Fruit fly (Drosophila melanogaster) whole organism, embryonic: ENCODE measurements around the gene CG6236.
A peak's percentile ranks its signal among the peaks of the same experiment; 100 is the strongest.

Experiments used
- Abd-B ChIP-seq: fragments of 200-800 bp; sonication (Bioruptor generic); optimal IDR thresholded peaks from 2 replicates; lab custom pipeline; 2018; ENCODE audit warnings: missing biosample characterization, mild to moderate bottlenecking, missing genetic modification characterization, moderate library complexity
- BEAF-32 ChIP-seq: fragments of 200-800 bp; sonication (Bioruptor generic); optimal IDR thresholded peaks from 3 replicates; lab custom pipeline; 2017; ENCODE audit warnings: missing biosample characterization, missing genetic modification characterization, mild to moderate bottlenecking, moderate library complexity, missing genetic modification reagents
- CG10565 ChIP-seq: fragments of 200-800 bp; sonication (Bioruptor generic); optimal IDR thresholded peaks from 3 replicates; lab custom pipeline; 2016; ENCODE audit warnings: missing biosample characterization, mild to moderate bottlenecking, missing genetic modification characterization
- CG11504 ChIP-seq: fragments of 200-800 bp; sonication (Bioruptor generic); optimal IDR thresholded peaks from 3 replicates; lab custom pipeline; 2019; ENCODE audit warnings: missing biosample characterization, mild to moderate bottlenecking, missing genetic modification characterization, moderate library complexity
- CG12391 ChIP-seq: fragments of 200-800 bp; sonication (Bioruptor generic); optimal IDR thresholded peaks from 3 replicates; lab custom pipeline; 2018; ENCODE audit warnings: missing biosample characterization, mild to moderate bottlenecking, missing genetic modification characterization, moderate library complexity
- CG12659 ChIP-seq: fragments of 200-800 bp; sonication (Bioruptor generic); optimal IDR thresholded peaks from 3 replicates; lab custom pipeline; 2017; ENCODE audit warnings: mild to moderate bottlenecking, missing biosample characterization, missing genetic modification reagents, missing genetic modification characterization
- CG13123 ChIP-seq: fragments of 200-800 bp; sonication (Bioruptor generic); optimal IDR thresholded peaks from 2 replicates; lab custom pipeline; 2016; ENCODE audit warnings: missing biosample characterization, missing genetic modification characterization
- CG14050 ChIP-seq: fragments of 200-800 bp; sonication (Bioruptor generic); IDR thresholded peaks from 3 replicates; pipeline ENCODE4 v1.3.6; 2022; ENCODE audit warnings: missing biosample characterization, missing genetic modification characterization
- CG14710 ChIP-seq: fragments of 200-800 bp; sonication (Bioruptor generic); optimal IDR thresholded peaks from 3 replicates; lab custom pipeline; 2019; ENCODE audit warnings: missing biosample characterization, mild to moderate bottlenecking, missing genetic modification characterization, moderate library complexity
- CG16813 ChIP-seq: fragments of 200-800 bp; sonication (Bioruptor generic); IDR thresholded peaks from 3 replicates; pipeline ENCODE4 v1.3.6; 2022; ENCODE audit warnings: missing biosample characterization, missing genetic modification characterization; ENCODE audit not compliant: partially characterized antibody
- CG1792 ChIP-seq: fragments of 200-800 bp; sonication (Bioruptor generic); optimal IDR thresholded peaks from 2 replicates; lab custom pipeline; 2016; ENCODE audit warnings: missing biosample characterization, missing genetic modification characterization
- CG33213 ChIP-seq: fragments of 200-800 bp; sonication (Bioruptor generic); optimal IDR thresholded peaks from 3 replicates; lab custom pipeline; 2016; ENCODE audit warnings: missing biosample characterization, missing genetic modification characterization
- CG4854 ChIP-seq: fragments of 200-800 bp; sonication (Bioruptor generic); optimal IDR thresholded peaks from 2 replicates; lab custom pipeline; 2016; ENCODE audit warnings: missing biosample characterization, missing genetic modification characterization, inconsistent platforms
- CG7372 ChIP-seq: fragments of 200-800 bp; sonication (Bioruptor generic); IDR thresholded peaks from 2 replicates; pipeline ENCODE4 v1.3.6; 2022; ENCODE audit warnings: missing biosample characterization, missing genetic modification characterization
- CG7928 ChIP-seq: fragments of 200-800 bp; sonication (Bioruptor generic); optimal IDR thresholded peaks from 2 replicates; lab custom pipeline; 2017; ENCODE audit warnings: missing biosample characterization, mild to moderate bottlenecking, missing genetic modification characterization
- CG8388 ChIP-seq: fragments of 200-800 bp; sonication (Bioruptor generic); optimal IDR thresholded peaks from 2 replicates; lab custom pipeline; 2019; ENCODE audit warnings: missing biosample characterization, mild to moderate bottlenecking, missing genetic modification characterization, moderate library complexity
- CG8478 ChIP-seq: fragments of >200 bp; optimal IDR thresholded peaks from 2 replicates; lab custom pipeline; 2018
- CG9727 ChIP-seq: fragments of 200-800 bp; sonication (Bioruptor generic); optimal IDR thresholded peaks from 3 replicates; lab custom pipeline; 2017; ENCODE audit warnings: missing biosample characterization, mild to moderate bottlenecking, missing genetic modification characterization
- CG9817 ChIP-seq: fragments of 200-800 bp; sonication (Bioruptor generic); optimal IDR thresholded peaks from 2 replicates; lab custom pipeline; 2018; ENCODE audit warnings: missing biosample characterization, mild to moderate bottlenecking, missing genetic modification characterization, moderate library complexity
- CoRest ChIP-seq: fragments of 200-800 bp; sonication (Bioruptor generic); optimal IDR thresholded peaks from 3 replicates; lab custom pipeline; 2018; ENCODE audit warnings: missing biosample characterization, mild to moderate bottlenecking, missing genetic modification characterization, moderate library complexity
- CrebB ChIP-seq: fragments of 200-800 bp; sonication (Bioruptor generic); optimal IDR thresholded peaks from 3 replicates; lab custom pipeline; 2018; ENCODE audit warnings: missing biosample characterization, mild to moderate bottlenecking, missing genetic modification characterization
- Dek ChIP-seq: fragments of 200-800 bp; sonication (Bioruptor generic); optimal IDR thresholded peaks from 3 replicates; lab custom pipeline; 2019; ENCODE audit warnings: missing biosample characterization, mild to moderate bottlenecking, missing genetic modification characterization, moderate library complexity
- Dp ChIP-seq: fragments of 200-800 bp; sonication (Bioruptor generic); optimal IDR thresholded peaks from 2 replicates; lab custom pipeline; 2018; ENCODE audit warnings: missing biosample characterization, mild to moderate bottlenecking, missing genetic modification characterization, moderate library complexity
- E2f1 ChIP-seq: fragments of 200-800 bp; sonication (Bioruptor generic); IDR thresholded peaks from 2 replicates; pipeline ENCODE4 v1.3.6; 2022; ENCODE audit warnings: missing biosample characterization, missing genetic modification characterization
- Hr51 ChIP-seq, 2 experiments: fragments of 200-800 bp; sonication (Bioruptor generic); optimal IDR thresholded peaks; 2 replicates in 1 of 2; 3 replicates in 1 of 2; lab custom pipeline; 2016 to 2018; ENCODE audit warnings: missing biosample characterization in 2 of 2, missing genetic modification characterization in 2 of 2, mild to moderate bottlenecking in 1 of 2, moderate library complexity in 1 of 2
- Lhr ChIP-seq: fragments of 200-800 bp; sonication (Bioruptor generic); optimal IDR thresholded peaks from 3 replicates; lab custom pipeline; 2017; ENCODE audit warnings: mild to moderate bottlenecking, missing biosample characterization, missing genetic modification reagents, missing genetic modification characterization
- Oli ChIP-seq: fragments of 200-800 bp; sonication (Bioruptor generic); optimal IDR thresholded peaks from 2 replicates; lab custom pipeline; 2018; ENCODE audit warnings: missing biosample characterization, mild to moderate bottlenecking, missing genetic modification characterization, moderate library complexity
- Scr ChIP-seq: fragments of 200-800 bp; sonication (Bioruptor generic); IDR thresholded peaks from 2 replicates; pipeline ENCODE4 v1.3.6; 2022; ENCODE audit warnings: missing biosample characterization, missing genetic modification characterization; ENCODE audit not compliant: partially characterized antibody
- Sry-δ ChIP-seq: fragments of 200-800 bp; sonication (Bioruptor generic); optimal IDR thresholded peaks from 2 replicates; lab custom pipeline; 2016; ENCODE audit warnings: missing biosample characterization, missing genetic modification characterization
- Usf ChIP-seq: fragments of 200-800 bp; sonication (Bioruptor generic); optimal IDR thresholded peaks from 2 replicates; lab custom pipeline; 2017; ENCODE audit warnings: missing genotype, missing biosample characterization, missing genetic modification characterization
- az2 ChIP-seq: fragments of 200-800 bp; sonication (Bioruptor generic); optimal IDR thresholded peaks from 3 replicates; lab custom pipeline; 2016; ENCODE audit warnings: missing biosample characterization, missing genetic modification characterization
- crp ChIP-seq, 2 experiments: fragments of 200-800 bp; sonication (Bioruptor generic); optimal IDR thresholded peaks; 2 replicates in 1 of 2; 3 replicates in 1 of 2; lab custom pipeline; 2017; ENCODE audit warnings: missing biosample characterization in 2 of 2, missing genetic modification characterization in 2 of 2, mild to moderate bottlenecking in 1 of 2, moderate library complexity in 1 of 2
- dpn ChIP-seq, 2 experiments: fragments of 200-800 bp; sonication (Bioruptor generic); optimal IDR thresholded peaks; 3 replicates each; lab custom pipeline; 2016; ENCODE audit warnings: missing biosample characterization in 2 of 2, missing genetic modification characterization in 2 of 2
- eyg ChIP-seq: fragments of 200-800 bp; sonication (Bioruptor generic); optimal IDR thresholded peaks from 3 replicates; lab custom pipeline; 2016; ENCODE audit warnings: missing biosample characterization, missing genetic modification characterization
- grau ChIP-seq: fragments of 200-800 bp; optimal IDR thresholded peaks from 3 replicates; lab custom pipeline; 2019; ENCODE audit warnings: missing biosample characterization, mild to moderate bottlenecking, missing genetic modification characterization, moderate library complexity
- h ChIP-seq: fragments of >200 bp; optimal IDR thresholded peaks from 2 replicates; lab custom pipeline; 2017
- jumu ChIP-seq: fragments of 200-800 bp; sonication (Bioruptor generic); optimal IDR thresholded peaks from 3 replicates; lab custom pipeline; 2016; ENCODE audit warnings: missing biosample characterization, missing genetic modification characterization
- lilli ChIP-seq: fragments of 200-800 bp; sonication (Bioruptor generic); optimal IDR thresholded peaks from 3 replicates; lab custom pipeline; 2016; ENCODE audit warnings: missing biosample characterization, missing genetic modification characterization
- maf-S ChIP-seq: fragments of 200-800 bp; sonication (Bioruptor generic); optimal IDR thresholded peaks from 2 replicates; lab custom pipeline; 2016; ENCODE audit warnings: missing biosample characterization, missing genetic modification characterization
- mirr ChIP-seq: fragments of 200-800 bp; sonication (Bioruptor generic); optimal IDR thresholded peaks from 3 replicates; lab custom pipeline; 2018; ENCODE audit warnings: missing biosample characterization, mild to moderate bottlenecking, missing genetic modification characterization
- nerfin-1 ChIP-seq: fragments of 200-800 bp; sonication (Bioruptor generic); optimal IDR thresholded peaks from 3 replicates; lab custom pipeline; 2019; ENCODE audit warnings: missing biosample characterization, mild to moderate bottlenecking, missing genetic modification characterization, moderate library complexity
- nmo ChIP-seq: fragments of 200-800 bp; sonication (Bioruptor generic); optimal IDR thresholded peaks from 2 replicates; lab custom pipeline; 2018; ENCODE audit warnings: missing biosample characterization, mild to moderate bottlenecking, missing genetic modification characterization, moderate library complexity
- org-1 ChIP-seq: fragments of 200-800 bp; sonication (Bioruptor generic); optimal IDR thresholded peaks from 2 replicates; lab custom pipeline; 2017; ENCODE audit warnings: missing biosample characterization, missing genetic modification characterization
- scrt ChIP-seq: fragments of 200-800 bp; sonication (Bioruptor generic); optimal IDR thresholded peaks from 2 replicates; lab custom pipeline; 2018; ENCODE audit warnings: missing biosample characterization, mild to moderate bottlenecking, missing genetic modification characterization, moderate library complexity
- trem ChIP-seq: fragments of 200-800 bp; optimal IDR thresholded peaks from 3 replicates; lab custom pipeline; 2019; ENCODE audit warnings: missing biosample characterization, mild to moderate bottlenecking, missing genetic modification characterization, moderate library complexity
- ttk ChIP-seq: fragments of 200-800 bp; sonication (Bioruptor generic); IDR thresholded peaks from 2 replicates; pipeline ENCODE4 v2.1.2; 2022; ENCODE audit warnings: missing biosample characterization, missing genetic modification characterization
- twi ChIP-seq: fragments of 200-800 bp; optimal IDR thresholded peaks from 2 replicates; lab custom pipeline; 2019; ENCODE audit warnings: missing biosample characterization, mild to moderate bottlenecking, missing genetic modification characterization, moderate library complexity
- wek ChIP-seq: fragments of 200-800 bp; sonication (Bioruptor generic); optimal IDR thresholded peaks from 3 replicates; lab custom pipeline; 2018; ENCODE audit warnings: missing biosample characterization, mild to moderate bottlenecking, missing genetic modification characterization, moderate library complexity
- zf30C ChIP-seq: fragments of 200-800 bp; sonication (Bioruptor generic); optimal IDR thresholded peaks from 3 replicates; lab custom pipeline; 2018; ENCODE audit warnings: missing biosample characterization, mild to moderate bottlenecking, missing genetic modification characterization
- zfh1 ChIP-seq: fragments of 200-800 bp; sonication (Bioruptor generic); IDR thresholded peaks from 3 replicates; pipeline ENCODE4 v1.3.6; 2022; ENCODE audit warnings: missing biosample characterization, missing genetic modification characterization
- zfh2 ChIP-seq: fragments of 200-800 bp; sonication (Bioruptor generic); optimal IDR thresholded peaks from 2 replicates; lab custom pipeline; 2016; ENCODE audit warnings: missing biosample characterization, missing genetic modification characterization

CG6236 gene

dm6 chr3R:15287763-15288162, 40.3 kb downstream of the CG6236 start (continued):
- TF ChIP-seq zf30C (GFP tag; lab: Kevin White, UChicago) (peak; percentile 23), CG4854 (GFP tag; lab: Kevin White, UChicago) (peak; percentile 99), mirr (peak; percentile 8), h (no peak), crp (GFP tag; optimal IDR thresholded peaks at IDR 0.05; lab: Kevin White, UChicago) (peak; percentile 78 to 96), az2 (GFP tag; lab: Kevin White, UChicago) (no peak), CG9817 (tag; lab: Kevin White, UChicago) (no peak), CG12659 (GFP tag; lab: Kevin White, UChicago) (peak; percentile 57), lilli (peak; percentile 48), ttk (GFP tag; lab: Robert Waterston, UW) (no peak), CG8478 (peak; percentile 65), wek (GFP tag; lab: Kevin White, UChicago) (no peak), Hr51 (GFP tag; optimal IDR thresholded peaks at IDR 0.05; lab: Kevin White, UChicago) (peak in 1 of 2 experiments; percentile 7), E2f1 (GFP tag; lab: Robert Waterston, UW) (no peak), dpn (GFP tag; optimal IDR thresholded peaks at IDR 0.05; lab: Kevin White, UChicago) (peak; percentile 34 to 39), CG1792 (GFP tag; lab: Kevin White, UChicago) (peak; percentile 4), CG7928 (GFP tag; lab: Kevin White, UChicago) (peak; percentile 18), CG12391 (tag; lab: Kevin White, UChicago) (peak; percentile 21), twi (tag; lab: Kevin White, UChicago) (peak; percentile 33), Abd-B (GFP tag; lab: Kevin White, UChicago) (peak; percentile 64), CG11504 (tag; lab: Kevin White, UChicago) (peak; percentile 50), CG10565 (no peak), CrebB (tag; lab: Kevin White, UChicago) (no peak), scrt (GFP tag; lab: Kevin White, UChicago) (peak; percentile 85), Dek (tag; lab: Kevin White, UChicago) (peak; percentile 21), Oli (tag; lab: Kevin White, UChicago) (no peak), eyg (no peak), nerfin-1 (tag; lab: Kevin White, UChicago) (peak; percentile 23), Scr (GFP tag; lab: Robert Waterston, UW) (no peak), CG8388 (GFP tag; lab: Kevin White, UChicago) (no peak), Lhr (GFP tag; lab: Kevin White, UChicago) (peak; percentile 88), CG16813 (GFP tag; lab: Robert Waterston, UW) (no peak), CG9727 (GFP tag; lab: Kevin White, UChicago) (peak; percentile 13), zfh2 (GFP tag; lab: Kevin White, UChicago) (peak; percentile 2), org-1 (no peak), trem (tag; lab: Kevin White, UChicago) (peak; percentile 64), Sry-δ (GFP tag; lab: Kevin White, UChicago) (peak; percentile 68), CG14710 (peak; percentile 70), Dp (peak; percentile 83), nmo (GFP tag; lab: Kevin White, UChicago) (peak; percentile 65), maf-S (GFP tag; lab: Kevin White, UChicago) (peak; percentile 9), CoRest (tag; lab: Kevin White, UChicago) (peak; percentile 43), zfh1 (GFP tag; lab: Robert Waterston, UW) (no peak), CG33213 (GFP tag; lab: Kevin White, UChicago) (peak; percentile 85), CG13123 (GFP tag; lab: Kevin White, UChicago) (no peak), grau (tag; lab: Kevin White, UChicago) (no peak), Usf (GFP tag; lab: Kevin White, UChicago) (no peak), jumu (GFP tag; lab: Kevin White, UChicago) (peak; percentile 46), CG7372 (GFP tag; lab: Robert Waterston, UW) (no peak), BEAF-32 (GFP tag; lab: Kevin White, UChicago) (peak; percentile 56), CG14050 (GFP tag; lab: Robert Waterston, UW) (no peak)
